Worm (Caenorhabditis elegans) whole organism, L3 larva: ENCODE data around the gene txdc-12.2.

Experiments
- aly-2 ChIP-seq: fragments of 150-350 bp; optimal IDR thresholded peaks from 2 replicates; lab custom pipeline; 2014; ENCODE audit warnings: missing biosample characterization, missing genetic modification characterization
- elt-3 ChIP-seq, 3 experiments: fragments of 150-350 bp in 1 of 3; sonication (generic microtip) in 2 of 3; optimal IDR thresholded peaks; 2 replicates in 2 of 3; 4 replicates in 1 of 3; lab custom pipeline; 2014 to 2017; ENCODE audit warnings: missing biosample characterization in 3 of 3, missing genetic modification characterization in 3 of 3
- fkh-10 ChIP-seq: sonication (generic microtip); optimal IDR thresholded peaks from 2 replicates; lab custom pipeline; 2017; ENCODE audit warnings: missing biosample characterization, missing genetic modification reagents, missing genetic modification characterization
- snpc-4 ChIP-seq: fragments of 150-350 bp; optimal IDR thresholded peaks from 2 replicates; lab custom pipeline; 2014; ENCODE audit warnings: missing biosample characterization, missing genetic modification characterization
- ztf-4 ChIP-seq: fragments of 150-350 bp; optimal IDR thresholded peaks from 2 replicates; lab custom pipeline; 2014; ENCODE audit warnings: missing biosample characterization, missing genetic modification characterization

DNA sequence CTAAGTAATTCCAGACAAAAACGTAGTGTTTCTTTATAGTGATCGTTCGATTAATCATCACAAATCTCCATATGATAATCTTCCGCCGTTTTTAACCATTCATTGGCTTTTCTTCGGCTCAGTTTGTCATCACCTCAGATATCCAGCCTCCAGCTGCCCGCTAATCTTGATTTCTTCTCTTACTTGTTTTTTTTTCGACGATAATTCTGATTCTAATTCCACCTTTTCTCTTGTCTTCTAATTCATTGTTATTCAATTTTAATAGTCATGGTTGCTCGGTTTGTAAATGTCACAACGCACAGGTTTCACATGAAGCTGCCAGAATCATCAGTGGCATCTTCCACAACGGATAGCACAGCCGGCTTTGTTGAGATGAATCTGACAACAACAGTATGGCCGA, 5.3 kb downstream of the txdc-12.2 start, which contains the start of gene F49H12.4:
- TF ChIP-seq fkh-10 (GFP tag; lab: Kevin White, UChicago) (no peak), snpc-4 (tag; lab: Kevin White, UChicago) (no peak), elt-3 (tag; optimal IDR thresholded peaks at IDR 0.05; lab: Kevin White, UChicago) (no peak), aly-2 (tag; lab: Kevin White, UChicago) (no peak), ztf-4 (tag; lab: Kevin White, UChicago) (no peak)
